Worm (Caenorhabditis elegans) whole organism, midembryonic: ENCODE measurements around the gene dyf-4.

Source experiments
- cog-1 ChIP-seq: sonication (generic microtip); optimal IDR thresholded peaks from 2 replicates; lab custom pipeline; 2016; ENCODE audit warnings: missing genetic modification characterization, missing compliant biosample characterization
- klf-2 ChIP-seq: fragments of 200-800 bp; sonication (Bioruptor generic); conservative IDR thresholded peaks from 2 replicates; pipeline ENCODE4 v1.3.6; 2022; ENCODE audit warnings: missing genetic modification reagents, missing genetic modification characterization, missing compliant biosample characterization

DNA sequence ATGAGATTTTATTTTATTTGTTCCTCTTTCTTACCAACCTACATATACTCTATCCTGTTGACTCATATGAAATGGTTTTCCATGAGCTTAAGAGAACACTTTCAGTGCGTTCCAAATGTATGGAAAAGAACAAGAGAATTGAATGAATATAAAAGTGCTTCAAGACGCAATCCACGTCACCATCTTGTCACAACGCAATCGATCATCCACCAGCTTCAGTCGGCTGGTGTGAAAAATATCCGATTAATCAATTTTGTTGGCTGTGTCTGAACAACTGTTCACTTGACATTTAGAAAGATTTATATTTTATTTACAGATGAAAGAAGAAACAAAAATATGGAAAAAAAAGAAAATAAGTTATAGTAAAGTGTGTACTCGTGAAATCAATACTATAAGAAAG is 2.2 kb downstream of the dyf-4 start:
- TF ChIP-seq cog-1 (tag; lab: Kevin White, UChicago) (no peak), klf-2 (GFP tag; lab: Robert Waterston, UW) (no peak)
